Worm (Caenorhabditis elegans): ENCODE measurements around the gene Y11D7A.8.

DNA sequence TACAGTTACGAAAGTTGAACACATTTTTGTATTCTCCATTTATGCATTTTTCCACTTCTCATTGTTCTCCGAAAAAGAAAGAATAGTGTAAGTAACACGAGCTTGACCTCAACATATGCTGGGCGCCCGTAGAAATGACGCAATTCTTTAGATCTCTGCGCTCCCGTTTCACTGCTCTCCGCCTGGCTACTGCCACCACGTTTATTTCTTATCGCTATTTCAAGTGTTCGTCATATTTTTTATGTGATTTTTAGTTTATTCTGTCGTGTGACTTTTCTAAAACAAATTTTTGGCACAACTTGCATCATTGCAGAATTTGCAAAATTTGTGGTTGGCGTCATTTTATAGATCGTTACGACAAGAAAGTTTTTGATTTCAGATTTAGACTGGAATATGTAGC, 34.2 kb upstream of the Y11D7A.8 start:
- TF ChIP-seq snpc-4 (tag; optimal IDR thresholded peaks at IDR 0.05) (no peak), elt-3 (tag; optimal IDR thresholded peaks at IDR 0.05) (no peak), mep-1 (tag; optimal IDR thresholded peaks at IDR 0.05) (no peak), lin-13 (tag; optimal IDR thresholded peaks at IDR 0.05) (no peak), nhr-28 (tag; optimal IDR thresholded peaks at IDR 0.05) (no peak), nhr-76 (tag; optimal IDR thresholded peaks at IDR 0.05) (no peak), cnd-1 (tag; optimal IDR thresholded peaks at IDR 0.05) (no peak), nhr-237 (tag; optimal IDR thresholded peaks at IDR 0.05) (no peak)

Data from whole organism, mixed stage, embryonic.